Worm (Caenorhabditis elegans): Measurements from ENCODE around the gene irg-4.

- TF ChIP-seq hmg-11 (tag; optimal IDR thresholded peaks at IDR 0.05) (no peak), lin-39 (tag; optimal IDR thresholded peaks at IDR 0.05) (no peak), ztf-4 (tag; optimal IDR thresholded peaks at IDR 0.05) (no peak), unc-62 (GFP tag; optimal IDR thresholded peaks at IDR 0.05) (no peak), snpc-4 (tag; optimal IDR thresholded peaks at IDR 0.05) (no peak)
Measured at ce11 chrIV:12463370-12463769, 27.7 kb downstream of the irg-4 start, which contains the start of gene C25G4.8.

Data from whole organism, L3 larva.